Fruit fly (Drosophila melanogaster): ENCODE results near the gene CG15517.

- TF ChIP-seq CG7368 (GFP tag; optimal IDR thresholded peaks at IDR 0.05): no peak
- TF ChIP-seq CG34406 (GFP tag; optimal IDR thresholded peaks at IDR 0.05): no peak
- TF ChIP-seq Sox102F (GFP tag; optimal IDR thresholded peaks at IDR 0.05): no peak
- TF ChIP-seq cyc (GFP tag; optimal IDR thresholded peaks at IDR 0.05): no peak
- no peak for TF ChIP-seq salr (GFP tag; optimal IDR thresholded peaks at IDR 0.05)
- no peak for TF ChIP-seq CG11902 (GFP tag; optimal IDR thresholded peaks at IDR 0.05)
- TF ChIP-seq achi (GFP tag; optimal IDR thresholded peaks at IDR 0.05): no peak
- no peak for TF ChIP-seq Sox14 (GFP tag; optimal IDR thresholded peaks at IDR 0.05)
These were observed 40.8 kb downstream of the CG15517 start for dm6 chr3R:29862795-29863194.
